Fruit fly (Drosophila melanogaster) whole organism, embryonic: ENCODE results near the gene CG13392.

Source experiments
- ATbp ChIP-seq: fragments of 200-800 bp; sonication (Bioruptor generic); optimal IDR thresholded peaks from 2 replicates; lab custom pipeline; 2017; ENCODE audit warnings: missing biosample characterization, mild to moderate bottlenecking, missing genetic modification characterization, missing genetic modification reagents
- CG10543 ChIP-seq: fragments of 200-800 bp; sonication (Bioruptor generic); optimal IDR thresholded peaks from 3 replicates; lab custom pipeline; 2017; ENCODE audit warnings: missing biosample characterization, mild to moderate bottlenecking, missing genetic modification characterization, moderate library complexity
- CG11695 ChIP-seq: fragments of 200-800 bp; sonication (Bioruptor generic); IDR thresholded peaks from 3 replicates; pipeline ENCODE4 v1.3.6; 2022; ENCODE audit warnings: missing biosample characterization, missing genetic modification characterization
- CG1233 ChIP-seq: fragments of 200-800 bp; sonication (Bioruptor generic); optimal IDR thresholded peaks from 4 replicates; lab custom pipeline; 2018; ENCODE audit warnings: missing biosample characterization, mild to moderate bottlenecking, missing genetic modification characterization
- CG12391 ChIP-seq: fragments of 200-800 bp; sonication (Bioruptor generic); optimal IDR thresholded peaks from 3 replicates; lab custom pipeline; 2018; ENCODE audit warnings: missing biosample characterization, mild to moderate bottlenecking, missing genetic modification characterization, moderate library complexity
- CG13296 ChIP-seq: fragments of 200-800 bp; sonication (Bioruptor generic); optimal IDR thresholded peaks from 3 replicates; lab custom pipeline; 2018; ENCODE audit warnings: missing biosample characterization, mild to moderate bottlenecking, missing genetic modification characterization
- CG13424 ChIP-seq: fragments of 200-800 bp; sonication (Bioruptor generic); optimal IDR thresholded peaks from 2 replicates; lab custom pipeline; 2019; ENCODE audit warnings: missing biosample characterization, mild to moderate bottlenecking, missing genetic modification characterization, moderate library complexity
- CG14014 ChIP-seq: fragments of 200-800 bp; sonication (Bioruptor generic); IDR thresholded peaks from 2 replicates; pipeline ENCODE4 v1.3.6; 2022; ENCODE audit warnings: missing biosample characterization, missing genetic modification characterization
- CG15514 ChIP-seq: fragments of 200-800 bp; sonication (Bioruptor generic); optimal IDR thresholded peaks from 3 replicates; lab custom pipeline; 2017; ENCODE audit warnings: missing biosample characterization, missing genetic modification characterization, mild to moderate bottlenecking, moderate library complexity, missing genetic modification reagents
- CG15601 ChIP-seq: fragments of 200-800 bp; sonication (Bioruptor generic); optimal IDR thresholded peaks from 3 replicates; lab custom pipeline; 2019; ENCODE audit warnings: missing biosample characterization, mild to moderate bottlenecking, missing genetic modification characterization, moderate library complexity
- CG15696 ChIP-seq: fragments of 200-800 bp; sonication (Bioruptor generic); optimal IDR thresholded peaks from 2 replicates; lab custom pipeline; 2019; ENCODE audit warnings: missing biosample characterization, mild to moderate bottlenecking, missing genetic modification characterization, moderate library complexity
- CG17385 ChIP-seq: fragments of 200-800 bp; sonication (Bioruptor generic); optimal IDR thresholded peaks from 3 replicates; lab custom pipeline; 2018; ENCODE audit warnings: missing biosample characterization, mild to moderate bottlenecking, missing genetic modification characterization
- CG18599 ChIP-seq: fragments of 200-800 bp; sonication (Bioruptor generic); optimal IDR thresholded peaks from 3 replicates; lab custom pipeline; 2017; ENCODE audit warnings: missing biosample characterization, missing genetic modification characterization, mild to moderate bottlenecking, moderate library complexity, missing genetic modification reagents
- CG2678 ChIP-seq: fragments of 200-800 bp; sonication (Bioruptor generic); optimal IDR thresholded peaks from 3 replicates; lab custom pipeline; 2019; ENCODE audit warnings: missing biosample characterization, mild to moderate bottlenecking, missing genetic modification characterization, moderate library complexity
- CG32767 ChIP-seq: fragments of 200-800 bp; sonication (Bioruptor generic); IDR thresholded peaks from 2 replicates; pipeline ENCODE4 v1.3.6; 2022; ENCODE audit warnings: missing biosample characterization, missing genetic modification characterization
- CG5180 ChIP-seq: fragments of 200-800 bp; sonication (Bioruptor generic); optimal IDR thresholded peaks from 3 replicates; lab custom pipeline; 2017; ENCODE audit warnings: missing biosample characterization, missing genetic modification characterization, mild to moderate bottlenecking, moderate library complexity, missing genetic modification reagents
- CG6683 ChIP-seq: fragments of 200-800 bp; sonication (Bioruptor generic); optimal IDR thresholded peaks from 2 replicates; lab custom pipeline; 2017; ENCODE audit warnings: missing biosample characterization, mild to moderate bottlenecking, missing genetic modification characterization, missing genetic modification reagents
- CG7372 ChIP-seq: fragments of 200-800 bp; sonication (Bioruptor generic); IDR thresholded peaks from 2 replicates; pipeline ENCODE4 v1.3.6; 2022; ENCODE audit warnings: missing biosample characterization, missing genetic modification characterization
- CG7839 ChIP-seq: fragments of 200-800 bp; sonication (Bioruptor generic); optimal IDR thresholded peaks from 3 replicates; lab custom pipeline; 2018; ENCODE audit warnings: missing biosample characterization, mild to moderate bottlenecking, missing genetic modification characterization, moderate library complexity
- CG7987 ChIP-seq: fragments of 200-800 bp; sonication (Bioruptor generic); optimal IDR thresholded peaks from 2 replicates; lab custom pipeline; 2018; ENCODE audit warnings: missing biosample characterization, mild to moderate bottlenecking, missing genetic modification characterization, moderate library complexity
- CG9727 ChIP-seq: fragments of 200-800 bp; sonication (Bioruptor generic); optimal IDR thresholded peaks from 3 replicates; lab custom pipeline; 2017; ENCODE audit warnings: missing biosample characterization, mild to moderate bottlenecking, missing genetic modification characterization
- CoRest ChIP-seq: fragments of 200-800 bp; sonication (Bioruptor generic); optimal IDR thresholded peaks from 3 replicates; lab custom pipeline; 2018; ENCODE audit warnings: missing biosample characterization, mild to moderate bottlenecking, missing genetic modification characterization, moderate library complexity
- HLH3B ChIP-seq: fragments of 200-800 bp; sonication (Bioruptor generic); IDR thresholded peaks from 2 replicates; pipeline ENCODE4 v1.3.6; 2022; ENCODE audit warnings: missing biosample characterization, missing genetic modification characterization
- Meics ChIP-seq: fragments of 200-800 bp; sonication (Bioruptor generic); optimal IDR thresholded peaks from 2 replicates; lab custom pipeline; 2017; ENCODE audit warnings: missing biosample characterization, mild to moderate bottlenecking, missing genetic modification characterization
- Nf-YB ChIP-seq: fragments of 200-800 bp; sonication (Bioruptor generic); optimal IDR thresholded peaks from 3 replicates; lab custom pipeline; 2019; ENCODE audit warnings: missing biosample characterization, mild to moderate bottlenecking, missing genetic modification characterization, moderate library complexity
- Scr ChIP-seq: fragments of 200-800 bp; sonication (Bioruptor generic); IDR thresholded peaks from 2 replicates; pipeline ENCODE4 v1.3.6; 2022; ENCODE audit warnings: missing biosample characterization, missing genetic modification characterization; ENCODE audit not compliant: partially characterized antibody
- Sox100B ChIP-seq: fragments of 200-800 bp; sonication (Bioruptor generic); optimal IDR thresholded peaks from 3 replicates; lab custom pipeline; 2018; ENCODE audit warnings: missing biosample characterization, mild to moderate bottlenecking, missing genetic modification characterization
- Sry-β ChIP-seq: fragments of 200-800 bp; sonication (Bioruptor generic); optimal IDR thresholded peaks from 2 replicates; lab custom pipeline; 2018; ENCODE audit warnings: missing biosample characterization, mild to moderate bottlenecking, missing genetic modification characterization, moderate library complexity
- Trl ChIP-seq, 3 experiments: fragments of >200 bp in 2 of 3; fragments of 200-800 bp in 1 of 3; sonication (Bioruptor generic) in 1 of 3; optimal IDR thresholded peaks; 2 replicates in 1 of 3; 3 replicates in 2 of 3; lab custom pipeline; 2016 to 2017; ENCODE audit warnings: missing biosample characterization in 1 of 3, missing genetic modification characterization in 1 of 3
- Xbp1 ChIP-seq: fragments of 200-800 bp; sonication (Bioruptor generic); optimal IDR thresholded peaks from 3 replicates; lab custom pipeline; 2016; ENCODE audit warnings: missing biosample characterization, mild to moderate bottlenecking, missing genetic modification characterization
- YL-1 ChIP-seq: fragments of 200-800 bp; sonication (Bioruptor generic); optimal IDR thresholded peaks from 3 replicates; lab custom pipeline; 2017; ENCODE audit warnings: missing biosample characterization, mild to moderate bottlenecking, missing genetic modification characterization
- caup ChIP-seq: fragments of 200-800 bp; sonication (Bioruptor generic); optimal IDR thresholded peaks from 3 replicates; lab custom pipeline; 2017; ENCODE audit warnings: missing biosample characterization, mild to moderate bottlenecking, missing genetic modification characterization, moderate library complexity; ENCODE audit not compliant: severe bottlenecking
- dpn ChIP-seq, 2 experiments: fragments of 200-800 bp; sonication (Bioruptor generic); optimal IDR thresholded peaks; 3 replicates each; lab custom pipeline; 2016; ENCODE audit warnings: missing biosample characterization in 2 of 2, missing genetic modification characterization in 2 of 2
- exex ChIP-seq: fragments of 200-800 bp; sonication (Bioruptor generic); optimal IDR thresholded peaks from 4 replicates; lab custom pipeline; 2018; ENCODE audit warnings: missing biosample characterization, mild to moderate bottlenecking, missing genetic modification characterization, moderate library complexity
- gem ChIP-seq: fragments of 200-800 bp; sonication (Bioruptor generic); optimal IDR thresholded peaks from 2 replicates; lab custom pipeline; 2019; ENCODE audit warnings: missing biosample characterization, mild to moderate bottlenecking, missing genetic modification characterization, moderate library complexity
- ind ChIP-seq: fragments of 200-800 bp; sonication (Bioruptor generic); optimal IDR thresholded peaks from 3 replicates; lab custom pipeline; 2016; ENCODE audit warnings: missing biosample characterization, missing genetic modification characterization
- lab ChIP-seq: fragments of 200-800 bp; sonication (Bioruptor generic); optimal IDR thresholded peaks from 3 replicates; lab custom pipeline; 2017; ENCODE audit warnings: missing biosample characterization, missing genetic modification characterization, mild to moderate bottlenecking, moderate library complexity, missing genetic modification reagents
- odd ChIP-seq: fragments of 200-800 bp; sonication (Bioruptor generic); optimal IDR thresholded peaks from 2 replicates; lab custom pipeline; 2017; ENCODE audit warnings: missing biosample characterization, mild to moderate bottlenecking, missing genetic modification characterization
- pan ChIP-seq, 4 experiments: fragments of >200 bp in 3 of 4; fragments of 200-800 bp in 1 of 4; sonication (Bioruptor generic) in 1 of 4; optimal IDR thresholded peaks in 3 of 4; IDR thresholded peaks in 1 of 4; 2 replicates each; pipeline versions ENCODE4 v1.3.6 to Lab custom; 2017 to 2022; ENCODE audit warnings: missing biosample characterization in 2 of 4, missing genetic modification characterization in 2 of 4, mixed read lengths in 1 of 4
- pb ChIP-seq: fragments of 200-800 bp; sonication (Bioruptor generic); optimal IDR thresholded peaks from 3 replicates; lab custom pipeline; 2016; ENCODE audit warnings: missing biosample characterization, missing genetic modification characterization
- phol ChIP-seq: fragments of 200-800 bp; sonication (Bioruptor generic); optimal IDR thresholded peaks from 3 replicates; lab custom pipeline; 2018; ENCODE audit warnings: missing biosample characterization, mild to moderate bottlenecking, missing genetic modification characterization, moderate library complexity
- rib ChIP-seq: fragments of 200-800 bp; sonication (Bioruptor generic); IDR thresholded peaks from 2 replicates; pipeline ENCODE4 v1.3.6; 2022; ENCODE audit warnings: missing biosample characterization, missing genetic modification characterization
- sd ChIP-seq: fragments of 200-800 bp; sonication (Bioruptor generic); optimal IDR thresholded peaks from 3 replicates; lab custom pipeline; 2018; ENCODE audit warnings: missing biosample characterization, mild to moderate bottlenecking, missing genetic modification characterization, moderate library complexity
- sob ChIP-seq: fragments of 200-800 bp; sonication (Bioruptor generic); IDR thresholded peaks from 2 replicates; pipeline ENCODE4 v1.3.6; 2022; ENCODE audit warnings: missing biosample characterization, missing genetic modification characterization
- unpg ChIP-seq: fragments of 200-800 bp; sonication (Bioruptor generic); optimal IDR thresholded peaks from 3 replicates; lab custom pipeline; 2018; ENCODE audit warnings: missing biosample characterization, mild to moderate bottlenecking, missing genetic modification characterization, moderate library complexity
- yki ChIP-seq: fragments of >200 bp; optimal IDR thresholded peaks from 3 replicates; lab custom pipeline; 2018

The CG13392 gene

DNA sequence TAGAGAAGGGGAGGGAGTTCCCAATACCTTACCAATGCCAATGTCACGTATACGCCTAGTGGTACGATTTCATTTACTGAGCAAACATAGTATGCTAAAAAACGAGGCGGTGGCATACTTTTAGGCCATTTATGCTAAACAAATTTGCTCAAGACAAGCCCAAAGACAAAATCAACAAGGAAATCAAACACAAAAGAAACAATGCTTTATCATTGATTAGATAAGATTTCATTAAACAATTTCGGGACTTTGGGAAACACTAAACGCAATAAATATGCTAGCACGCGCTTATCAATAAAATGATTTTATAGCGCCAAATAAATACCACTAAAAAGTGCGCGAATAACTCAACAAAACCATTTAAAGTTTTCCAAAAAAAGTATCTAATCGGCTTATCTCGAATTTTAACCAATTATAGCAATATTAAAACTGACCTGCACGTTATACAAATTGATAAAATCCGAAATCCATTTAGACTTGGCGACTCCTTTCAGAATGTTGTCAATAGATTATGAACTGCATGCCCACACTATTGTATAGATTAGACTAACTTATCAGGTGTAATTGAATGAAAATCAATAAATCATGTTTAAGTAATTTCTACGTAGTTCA is 31.9 kb downstream of the CG13392 start (continued):
- TF ChIP-seq CG7372 (GFP tag; lab: Robert Waterston, UW) (peak; percentile 68), HLH3B (GFP tag; lab: Robert Waterston, UW) (peak; percentile 29; the same call in 1 of the 2 replicates), ATbp (GFP tag; lab: Kevin White, UChicago) (peak; percentile 80), CG14014 (GFP tag; lab: Robert Waterston, UW) (peak; percentile 52; the same call in 1 of the 2 replicates), Trl (optimal IDR thresholded peaks at IDR 0.05; lab: Kevin White, UChicago) (no peak), Trl (GFP tag; optimal IDR thresholded peaks at IDR 0.05; lab: Kevin White, UChicago) (peak; percentile 8), dpn (GFP tag; optimal IDR thresholded peaks at IDR 0.05; lab: Kevin White, UChicago) (peak in 1 of 2 experiments; percentile 21), pb (GFP tag; lab: Kevin White, UChicago) (no peak), CG10543 (peak; percentile 51), CG2678 (tag; lab: Kevin White, UChicago) (peak; percentile 68), CG1233 (GFP tag; lab: Kevin White, UChicago) (peak; percentile 44), sob (GFP tag; lab: Robert Waterston, UW) (peak; percentile 55; the same call in 1 of the 2 replicates), CG13424 (peak; percentile 31), Sox100B (GFP tag; lab: Kevin White, UChicago) (peak; percentile 8), YL-1 (peak; percentile 17), exex (tag; lab: Kevin White, UChicago) (peak; percentile 88), Scr (GFP tag; lab: Robert Waterston, UW) (no peak), Xbp1 (GFP tag; lab: Kevin White, UChicago) (no peak), CG17385 (GFP tag; lab: Kevin White, UChicago) (peak; percentile 55), CG32767 (GFP tag; lab: Robert Waterston, UW) (no peak), sd (tag; lab: Kevin White, UChicago) (peak; percentile 95), CG7987 (GFP tag; lab: Kevin White, UChicago) (peak; percentile 44), CG7839 (tag; lab: Kevin White, UChicago) (peak; percentile 27), odd (GFP tag; lab: Kevin White, UChicago) (peak; percentile 69), yki (no peak), CG13296 (GFP tag; lab: Kevin White, UChicago) (peak; percentile 74), CG5180 (GFP tag; lab: Kevin White, UChicago) (peak; percentile 35), CG15514 (GFP tag; lab: Kevin White, UChicago) (peak; percentile 62), caup (GFP tag; lab: Kevin White, UChicago) (peak; percentile 54), ind (GFP tag; lab: Kevin White, UChicago) (no peak), CoRest (tag; lab: Kevin White, UChicago) (peak; percentile 33), gem (tag; lab: Kevin White, UChicago) (peak; percentile 50), Nf-YB (GFP tag; lab: Kevin White, UChicago) (peak; percentile 3), CG12391 (tag; lab: Kevin White, UChicago) (peak; percentile 21), unpg (GFP tag; lab: Kevin White, UChicago) (peak; percentile 46), Sry-β (GFP tag; lab: Kevin White, UChicago) (no peak), pan (optimal IDR thresholded peaks at IDR 0.05; lab: Kevin White, UChicago) (no peak), pan (GFP tag; optimal IDR thresholded peaks at IDR 0.05 in 1 of 2, IDR thresholded peaks at IDR 0.05 in 1 of 2) (peak in 1 of 2 experiments; percentile 35), CG11695 (peak; percentile 7; the same call in 1 of the 3 replicates), CG6683 (GFP tag; lab: Kevin White, UChicago) (peak; percentile 2), CG15601 (tag; lab: Kevin White, UChicago) (no peak), rib (peak; percentile 33; the same call in 1 of the 2 replicates), phol (no peak), Meics (GFP tag; lab: Kevin White, UChicago) (peak; percentile 58), CG15696 (no peak), CG18599 (GFP tag; lab: Kevin White, UChicago) (peak; percentile 62), lab (GFP tag; lab: Kevin White, UChicago) (peak; percentile 78), CG9727 (GFP tag; lab: Kevin White, UChicago) (peak; percentile 16)
